Fruit fly (Drosophila melanogaster) whole organism, embryonic: Measurements from ENCODE around the gene wam.

Experiments
- Awh ChIP-seq: fragments of 200-800 bp; sonication (Bioruptor generic); IDR thresholded peaks from 2 replicates; pipeline ENCODE4, ENCODE4 v1.3.6; 2022; ENCODE audit warnings: missing biosample characterization, missing genetic modification characterization
- Blimp-1 ChIP-seq: fragments of 200-800 bp; sonication (Bioruptor generic); optimal IDR thresholded peaks from 3 replicates; lab custom pipeline; 2018; ENCODE audit warnings: missing biosample characterization, missing genetic modification characterization, mild to moderate bottlenecking, moderate library complexity, missing genetic modification reagents
- CG10462 ChIP-seq: fragments of 200-800 bp; sonication (Bioruptor generic); optimal IDR thresholded peaks from 2 replicates; lab custom pipeline; 2016; ENCODE audit warnings: missing biosample characterization, missing genetic modification characterization
- CG11723 ChIP-seq: fragments of 200-800 bp; sonication (Bioruptor generic); optimal IDR thresholded peaks from 2 replicates; lab custom pipeline; 2017; ENCODE audit warnings: missing biosample characterization, mild to moderate bottlenecking, missing genetic modification characterization
- CG12219 ChIP-seq: fragments of 200-800 bp; sonication (Bioruptor generic); optimal IDR thresholded peaks from 3 replicates; lab custom pipeline; 2018; ENCODE audit warnings: missing biosample characterization, mild to moderate bottlenecking, missing genetic modification characterization
- CG12299 ChIP-seq: fragments of 200-800 bp; sonication (Bioruptor generic); optimal IDR thresholded peaks from 2 replicates; lab custom pipeline; 2018; ENCODE audit warnings: missing biosample characterization, mild to moderate bottlenecking, missing genetic modification characterization
- CG15011 ChIP-seq: fragments of 200-800 bp; sonication (Bioruptor generic); optimal IDR thresholded peaks from 3 replicates; lab custom pipeline; 2018; ENCODE audit warnings: missing biosample characterization, mild to moderate bottlenecking, missing genetic modification characterization
- CG15514 ChIP-seq: fragments of 200-800 bp; sonication (Bioruptor generic); optimal IDR thresholded peaks from 3 replicates; lab custom pipeline; 2017; ENCODE audit warnings: missing biosample characterization, missing genetic modification characterization, mild to moderate bottlenecking, moderate library complexity, missing genetic modification reagents
- CG17328 ChIP-seq: fragments of 200-800 bp; sonication (Bioruptor generic); IDR thresholded peaks from 2 replicates; pipeline ENCODE4 v1.3.6; 2022; ENCODE audit warnings: missing biosample characterization, missing genetic modification characterization
- CG17568 ChIP-seq: fragments of 200-800 bp; sonication (Bioruptor generic); optimal IDR thresholded peaks from 2 replicates; lab custom pipeline; 2018; ENCODE audit warnings: missing biosample characterization, mild to moderate bottlenecking, missing genetic modification characterization, moderate library complexity
- CG18764 ChIP-seq: fragments of 200-800 bp; sonication (Bioruptor generic); optimal IDR thresholded peaks from 3 replicates; lab custom pipeline; 2016; ENCODE audit warnings: missing biosample characterization, missing genetic modification characterization
- CG2120 ChIP-seq: fragments of 200-800 bp; sonication (Bioruptor generic); optimal IDR thresholded peaks from 3 replicates; lab custom pipeline; 2016; ENCODE audit warnings: missing biosample characterization, missing genetic modification characterization
- CG2199 ChIP-seq: fragments of 200-800 bp; sonication (Bioruptor generic); IDR thresholded peaks from 3 replicates; pipeline ENCODE4 v1.3.6; 2022; ENCODE audit warnings: missing biosample characterization, missing genetic modification characterization
- CG2202 ChIP-seq: fragments of 200-800 bp; sonication (Bioruptor generic); optimal IDR thresholded peaks from 2 replicates; lab custom pipeline; 2018; ENCODE audit warnings: missing biosample characterization, mild to moderate bottlenecking, missing genetic modification characterization
- CG2678 ChIP-seq: fragments of 200-800 bp; sonication (Bioruptor generic); optimal IDR thresholded peaks from 3 replicates; lab custom pipeline; 2019; ENCODE audit warnings: missing biosample characterization, mild to moderate bottlenecking, missing genetic modification characterization, moderate library complexity
- CG3726 ChIP-seq: fragments of 200-800 bp; sonication (Bioruptor generic); IDR thresholded peaks from 3 replicates; pipeline ENCODE4, ENCODE4 v1.3.6; 2022; ENCODE audit warnings: missing biosample characterization, missing genetic modification characterization
- CG3847 ChIP-seq: fragments of 200-800 bp; sonication (Bioruptor generic); IDR thresholded peaks from 2 replicates; pipeline ENCODE4 v1.3.6; 2022; ENCODE audit warnings: missing biosample characterization, missing genetic modification characterization
- CG42726 ChIP-seq: fragments of 200-800 bp; sonication (Bioruptor generic); IDR thresholded peaks from 2 replicates; pipeline ENCODE4 v1.3.6; 2022; ENCODE audit warnings: missing biosample characterization, missing genetic modification characterization; ENCODE audit not compliant: partially characterized antibody
- CG5953 ChIP-seq: fragments of 200-800 bp; sonication (Bioruptor generic); IDR thresholded peaks from 2 replicates; pipeline ENCODE4 v1.3.6; 2022; ENCODE audit warnings: missing biosample characterization, missing genetic modification characterization
- CG7839 ChIP-seq: fragments of 200-800 bp; sonication (Bioruptor generic); optimal IDR thresholded peaks from 3 replicates; lab custom pipeline; 2018; ENCODE audit warnings: missing biosample characterization, mild to moderate bottlenecking, missing genetic modification characterization, moderate library complexity
- CG8765 ChIP-seq: fragments of 200-800 bp; sonication (Bioruptor generic); IDR thresholded peaks from 2 replicates; pipeline ENCODE4 v1.3.6; 2022; ENCODE audit warnings: missing biosample characterization, missing genetic modification characterization
- CG9215 ChIP-seq: fragments of 200-800 bp; sonication (Bioruptor generic); IDR thresholded peaks from 2 replicates; pipeline ENCODE4 v1.3.6; 2022; ENCODE audit warnings: missing biosample characterization, missing genetic modification characterization
- CG9437 ChIP-seq: fragments of 200-800 bp; sonication (Bioruptor generic); optimal IDR thresholded peaks from 2 replicates; lab custom pipeline; 2018; ENCODE audit warnings: missing biosample characterization, mild to moderate bottlenecking, missing genetic modification characterization
- CG9797 ChIP-seq: fragments of 200-800 bp; sonication (Bioruptor generic); optimal IDR thresholded peaks from 3 replicates; lab custom pipeline; 2018; ENCODE audit warnings: missing biosample characterization, mild to moderate bottlenecking, missing genetic modification characterization
- Hey ChIP-seq: fragments of 200-800 bp; sonication (Bioruptor generic); optimal IDR thresholded peaks from 3 replicates; lab custom pipeline; 2018; ENCODE audit warnings: missing biosample characterization, mild to moderate bottlenecking, missing genetic modification characterization
- Hmx ChIP-seq: fragments of 200-800 bp; sonication (Bioruptor generic); optimal IDR thresholded peaks from 2 replicates; lab custom pipeline; 2016; ENCODE audit warnings: missing biosample characterization, missing genetic modification characterization
- Hr51 ChIP-seq, 2 experiments: fragments of 200-800 bp; sonication (Bioruptor generic); optimal IDR thresholded peaks; 2 replicates in 1 of 2; 3 replicates in 1 of 2; lab custom pipeline; 2016 to 2018; ENCODE audit warnings: missing biosample characterization in 2 of 2, missing genetic modification characterization in 2 of 2, mild to moderate bottlenecking in 1 of 2, moderate library complexity in 1 of 2
- Mes4 ChIP-seq: fragments of 200-800 bp; sonication (Bioruptor generic); optimal IDR thresholded peaks from 2 replicates; lab custom pipeline; 2016; ENCODE audit warnings: missing biosample characterization, missing genetic modification characterization
- Optix ChIP-seq: fragments of 200-800 bp; sonication (Bioruptor generic); IDR thresholded peaks from 3 replicates; pipeline ENCODE4 v1.3.6; 2022; ENCODE audit warnings: missing biosample characterization, missing genetic modification characterization
- Trl ChIP-seq, 3 experiments: fragments of >200 bp in 2 of 3; fragments of 200-800 bp in 1 of 3; sonication (Bioruptor generic) in 1 of 3; optimal IDR thresholded peaks; 2 replicates in 1 of 3; 3 replicates in 2 of 3; lab custom pipeline; 2016 to 2017; ENCODE audit warnings: missing biosample characterization in 1 of 3, missing genetic modification characterization in 1 of 3
- abd-A ChIP-seq: fragments of 200-800 bp; sonication (Bioruptor generic); optimal IDR thresholded peaks from 3 replicates; lab custom pipeline; 2019; ENCODE audit warnings: missing biosample characterization, mild to moderate bottlenecking, missing genetic modification characterization, moderate library complexity
- bsh ChIP-seq, 2 experiments: fragments of 200-800 bp; sonication (Bioruptor generic); optimal IDR thresholded peaks; 2 replicates each; lab custom pipeline; 2017 to 2018; ENCODE audit warnings: mild to moderate bottlenecking in 2 of 2, missing biosample characterization in 2 of 2, missing genetic modification characterization in 2 of 2, moderate library complexity in 1 of 2
- chinmo ChIP-seq: fragments of 200-800 bp; sonication (Bioruptor generic); IDR thresholded peaks from 4 replicates; pipeline ENCODE4 v1.3.6; 2022; ENCODE audit warnings: missing biosample characterization, missing genetic modification characterization; ENCODE audit not compliant: partially characterized antibody
- chn ChIP-seq: fragments of 200-800 bp; sonication (Bioruptor generic); optimal IDR thresholded peaks from 2 replicates; lab custom pipeline; 2016; ENCODE audit warnings: missing biosample characterization, missing genetic modification characterization
- en ChIP-seq: fragments of 200-800 bp; sonication (Bioruptor generic); optimal IDR thresholded peaks from 2 replicates; lab custom pipeline; 2016; ENCODE audit warnings: missing biosample characterization, missing genetic modification characterization
- jigr1 ChIP-seq: fragments of 200-800 bp; sonication (Bioruptor generic); IDR thresholded peaks from 3 replicates; pipeline ENCODE4 v1.3.6; 2022; ENCODE audit warnings: missing biosample characterization, missing genetic modification characterization
- mld ChIP-seq: fragments of 200-800 bp; sonication (Bioruptor generic); IDR thresholded peaks from 3 replicates; pipeline ENCODE4 v1.3.6; 2022; ENCODE audit warnings: missing biosample characterization, missing genetic modification characterization; ENCODE audit not compliant: partially characterized antibody
- nerfin-2 ChIP-seq: fragments of 200-800 bp; sonication (Bioruptor generic); IDR thresholded peaks from 2 replicates; pipeline ENCODE4 v1.3.6; 2022; ENCODE audit warnings: missing biosample characterization, missing genetic modification characterization; ENCODE audit not compliant: partially characterized antibody
- pita ChIP-seq: fragments of 200-800 bp; sonication (Bioruptor generic); optimal IDR thresholded peaks from 2 replicates; lab custom pipeline; 2017; ENCODE audit warnings: missing biosample characterization, mild to moderate bottlenecking, missing genetic modification characterization
- rib ChIP-seq: fragments of 200-800 bp; sonication (Bioruptor generic); IDR thresholded peaks from 2 replicates; pipeline ENCODE4 v1.3.6; 2022; ENCODE audit warnings: missing biosample characterization, missing genetic modification characterization
- ro ChIP-seq: fragments of 200-800 bp; sonication (Bioruptor generic); IDR thresholded peaks from 2 replicates; pipeline ENCODE4 v1.3.6; 2022; ENCODE audit warnings: missing biosample characterization, missing genetic modification characterization
- run ChIP-seq: fragments of 200-800 bp; sonication (Bioruptor generic); optimal IDR thresholded peaks from 3 replicates; lab custom pipeline; 2018; ENCODE audit warnings: missing biosample characterization, mild to moderate bottlenecking, missing genetic modification characterization
- schlank ChIP-seq: fragments of 200-800 bp; sonication (Bioruptor generic); optimal IDR thresholded peaks from 2 replicates; lab custom pipeline; 2018; ENCODE audit warnings: missing biosample characterization, mild to moderate bottlenecking, missing genetic modification characterization
- sim ChIP-seq: fragments of 200-800 bp; sonication (Bioruptor generic); IDR thresholded peaks from 2 replicates; pipeline ENCODE4 v1.3.6; 2022; ENCODE audit warnings: missing biosample characterization, missing genetic modification characterization
- stc ChIP-seq: fragments of 200-800 bp; sonication (Bioruptor generic); IDR thresholded peaks from 2 replicates; pipeline ENCODE4 v1.3.6; 2022; ENCODE audit warnings: missing biosample characterization, missing genetic modification characterization
- tap ChIP-seq: fragments of 200-800 bp; optimal IDR thresholded peaks from 3 replicates; lab custom pipeline; 2019; ENCODE audit warnings: missing biosample characterization, mild to moderate bottlenecking, missing genetic modification characterization, moderate library complexity
- vnd ChIP-seq: fragments of 200-800 bp; sonication (Bioruptor generic); IDR thresholded peaks from 3 replicates; pipeline ENCODE4 v1.3.6; 2022; ENCODE audit warnings: missing biosample characterization, missing genetic modification characterization; ENCODE audit not compliant: partially characterized antibody
- vvl ChIP-seq: fragments of 200-800 bp; sonication (Bioruptor generic); IDR thresholded peaks from 2 replicates; pipeline ENCODE4 v1.3.6; 2022; ENCODE audit warnings: missing biosample characterization, missing genetic modification characterization
- wor ChIP-seq: fragments of 200-800 bp; sonication (Bioruptor generic); IDR thresholded peaks from 2 replicates; pipeline ENCODE4 v1.3.6; 2022; ENCODE audit warnings: missing biosample characterization, missing genetic modification characterization

wam gene

dm6 chr3R:23280806-23281257 is 7.0 kb downstream of the wam start, which contains the start of the genes orb and Cdc16 (continued):
- TF ChIP-seq CG17568 (GFP tag; lab: Kevin White, UChicago) = peak; percentile 90
- TF ChIP-seq nerfin-2 (GFP tag; lab: Robert Waterston, UW) = no peak
- TF ChIP-seq CG11723 = peak; percentile 76
- peak; percentile 56 for TF ChIP-seq schlank (tag; lab: Kevin White, UChicago)
- peak; percentile 91 for TF ChIP-seq Awh (GFP tag; lab: Robert Waterston, UW)
- TF ChIP-seq CG15514 = peak; percentile 87
- peak; percentile 92 for TF ChIP-seq CG12299 (tag; lab: Kevin White, UChicago)
- TF ChIP-seq en (GFP tag; lab: Kevin White, UChicago) = peak; percentile 34
- peak; percentile 93 for TF ChIP-seq CG2120 (GFP tag; lab: Kevin White, UChicago)
- peak; percentile 93 for TF ChIP-seq CG7839 (tag; lab: Kevin White, UChicago)
- peak; percentile 79 for TF ChIP-seq ro
- TF ChIP-seq rib (GFP tag; lab: Robert Waterston, UW) = peak; percentile 88
- TF ChIP-seq mld (GFP tag; lab: Robert Waterston, UW) = no peak
- peak; percentile 72 for TF ChIP-seq CG5953
- peak; percentile 94 for TF ChIP-seq CG2678 (tag; lab: Kevin White, UChicago)
- peak; percentile 90 for TF ChIP-seq CG18764
- peak; percentile 76 for TF ChIP-seq CG12219 (GFP tag; lab: Kevin White, UChicago)
- TF ChIP-seq CG8765 = peak; percentile 78; the same call in 1 of the 2 replicates
- peak; percentile 93 for TF ChIP-seq Blimp-1 (GFP tag; lab: Kevin White, UChicago)
- TF ChIP-seq sim (GFP tag; lab: Robert Waterston, UW) = peak; percentile 72
- no peak for TF ChIP-seq CG9797
- TF ChIP-seq CG42726 (GFP tag; lab: Robert Waterston, UW) = no peak
- TF ChIP-seq stc (GFP tag; lab: Robert Waterston, UW) = peak; percentile 95
- TF ChIP-seq vnd = no peak
- peak; percentile 78 for TF ChIP-seq CG3726 (GFP tag; lab: Robert Waterston, UW)
- peak; percentile 94 for TF ChIP-seq CG17328 (GFP tag; lab: Robert Waterston, UW)
- TF ChIP-seq CG10462 = peak; percentile 73
- peak; percentile 80 for TF ChIP-seq CG15011 (GFP tag; lab: Kevin White, UChicago)
- TF ChIP-seq CG9437 = peak; percentile 74
- TF ChIP-seq Hr51 (GFP tag; optimal IDR thresholded peaks at IDR 0.05; lab: Kevin White, UChicago) = peak; percentile 74 to 94
- TF ChIP-seq chinmo (GFP tag; lab: Robert Waterston, UW) = no peak
- TF ChIP-seq CG9215 (GFP tag; lab: Robert Waterston, UW) = peak; percentile 83
- peak; percentile 93 for TF ChIP-seq CG3847 (GFP tag; lab: Robert Waterston, UW)
- TF ChIP-seq jigr1 (GFP tag; lab: Robert Waterston, UW) = peak; percentile 16; the same call in 1 of the 3 replicates
- TF ChIP-seq tap = peak; percentile 89
- peak; percentile 97 for TF ChIP-seq vvl (GFP tag; lab: Robert Waterston, UW)
- peak; percentile 76 for TF ChIP-seq chn
- peak; percentile 88 for TF ChIP-seq CG2202
- 0 out of 3 replicates have a peak, but pooled peaks have one; percentile 37 for TF ChIP-seq CG2199 (GFP tag; lab: Robert Waterston, UW)
- TF ChIP-seq Trl (optimal IDR thresholded peaks at IDR 0.05; lab: Kevin White, UChicago) = peak; percentile 52 to 59
- TF ChIP-seq Trl (GFP tag; optimal IDR thresholded peaks at IDR 0.05; lab: Kevin White, UChicago) = peak; percentile 63
- TF ChIP-seq wor (GFP tag; lab: Robert Waterston, UW) = peak; percentile 75
- TF ChIP-seq abd-A (tag; lab: Kevin White, UChicago) = no peak
- no peak for TF ChIP-seq pita
- peak; percentile 49 to 95 for TF ChIP-seq bsh (GFP tag; optimal IDR thresholded peaks at IDR 0.05; lab: Kevin White, UChicago)
- TF ChIP-seq run = peak; percentile 80
- peak; percentile 30 for TF ChIP-seq Mes4 (GFP tag; lab: Kevin White, UChicago)
- no peak for TF ChIP-seq Hey
- peak; percentile 25 for TF ChIP-seq Hmx (GFP tag; lab: Kevin White, UChicago)
- peak; percentile 64; the same call in 2 of the 3 replicates for TF ChIP-seq Optix (GFP tag; lab: Robert Waterston, UW)
